Worm (Caenorhabditis elegans) whole organism, mixed stage, embryonic: Measurements from ENCODE around the gene nduf-9.

Experiments used
- M03D4.4 ChIP-seq: sonication (generic microtip); optimal IDR thresholded peaks from 2 replicates; lab custom pipeline; 2017; ENCODE audit warnings: mild to moderate bottlenecking, missing genetic modification characterization, missing compliant biosample characterization
- bed-3 ChIP-seq: fragments of 200-800 bp; sonication (Bioruptor generic); optimal IDR thresholded peaks from 3 replicates; lab custom pipeline; 2018; ENCODE audit warnings: mild to moderate bottlenecking, missing genetic modification characterization, moderate library complexity, missing compliant biosample characterization
- drap-1 ChIP-seq: fragments of 200-800 bp; sonication (Bioruptor generic); optimal IDR thresholded peaks from 3 replicates; lab custom pipeline; 2018; ENCODE audit warnings: mild to moderate bottlenecking, missing genetic modification characterization, missing compliant biosample characterization
- lin-13 ChIP-seq: fragments of 150-350 bp; optimal IDR thresholded peaks from 2 replicates; lab custom pipeline; 2014; ENCODE audit warnings: missing biosample characterization, missing genetic modification characterization
- mab-5 ChIP-seq: fragments of 150-350 bp; optimal IDR thresholded peaks from 2 replicates; lab custom pipeline; 2014; ENCODE audit warnings: missing biosample characterization, missing genetic modification characterization
- mep-1 ChIP-seq: fragments of 150-350 bp; optimal IDR thresholded peaks from 2 replicates; lab custom pipeline; 2017; ENCODE audit warnings: missing biosample characterization, missing genetic modification reagents, missing genetic modification characterization, inconsistent platforms
- mls-2 ChIP-seq: sonication (generic microtip); optimal IDR thresholded peaks from 2 replicates; lab custom pipeline; 2016; ENCODE audit warnings: mild to moderate bottlenecking, missing genetic modification characterization, moderate library complexity, missing compliant biosample characterization
- nhr-2 ChIP-seq: fragments of 150-350 bp; optimal IDR thresholded peaks from 2 replicates; lab custom pipeline; 2014; ENCODE audit warnings: missing biosample characterization, missing genetic modification characterization
- nhr-76 ChIP-seq: sonication (generic microtip); optimal IDR thresholded peaks from 2 replicates; lab custom pipeline; 2017; ENCODE audit warnings: missing biosample characterization, missing genetic modification characterization
- pha-4 ChIP-seq: fragments of 150-350 bp; optimal IDR thresholded peaks from 2 replicates; lab custom pipeline; 2018; ENCODE audit warnings: missing biosample characterization, missing genetic modification reagents, missing genetic modification characterization
- snpc-4 ChIP-seq: fragments of 150-350 bp; optimal IDR thresholded peaks from 2 replicates; lab custom pipeline; 2014; ENCODE audit warnings: missing biosample characterization, missing genetic modification characterization
- ztf-11 ChIP-seq: fragments of 150-350 bp; optimal IDR thresholded peaks from 2 replicates; lab custom pipeline; 2014; ENCODE audit warnings: missing biosample characterization, missing genetic modification characterization

- no peak for TF ChIP-seq snpc-4
- TF ChIP-seq nhr-76 (tag; lab: Kevin White, UChicago): no peak
- TF ChIP-seq mab-5 (tag; lab: Kevin White, UChicago): no peak
- TF ChIP-seq bed-3 (GFP tag; lab: Kevin White, UChicago): no peak
- no peak for TF ChIP-seq lin-13
- TF ChIP-seq M03D4.4 (tag; lab: Kevin White, UChicago): no peak
- no peak for TF ChIP-seq mls-2 (tag; lab: Kevin White, UChicago)
- TF ChIP-seq nhr-2 (tag; lab: Kevin White, UChicago): no peak
- TF ChIP-seq mep-1 (tag; lab: Kevin White, UChicago): no peak
- TF ChIP-seq drap-1 (GFP tag; lab: Kevin White, UChicago): no peak
- no peak for TF ChIP-seq pha-4 (tag; lab: Kevin White, UChicago)
- no peak for TF ChIP-seq ztf-11 (tag; lab: Kevin White, UChicago)
Observed at ce11 chrIII:3263696-3264095, 15.3 kb upstream of the nduf-9 start.
